Worm (Caenorhabditis elegans): ENCODE data around the gene F26F12.4.

DNA sequence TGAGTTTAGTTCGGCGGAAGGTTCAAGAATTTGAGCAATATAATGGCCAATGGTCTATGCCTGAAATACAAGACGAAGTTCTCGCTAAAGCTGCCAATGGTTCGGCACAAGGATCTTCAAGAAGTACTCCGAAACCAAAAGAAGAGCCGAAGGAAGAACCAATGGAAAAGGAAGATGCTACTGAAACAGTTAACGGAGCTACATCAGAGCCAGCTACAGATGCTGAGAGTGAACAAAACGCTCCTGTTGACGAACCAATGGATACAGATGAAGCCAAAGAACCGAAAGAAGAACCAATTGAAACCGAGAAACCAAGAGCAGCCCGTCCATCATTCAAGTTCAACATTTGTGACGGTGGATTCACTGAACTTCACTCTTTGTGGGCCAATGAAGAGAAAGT lies 37.9 kb downstream of the F26F12.4 start:
- TF ChIP-seq lim-6 (tag; optimal IDR thresholded peaks at IDR 0.05) (no peak), sdc-2 (tag; optimal IDR thresholded peaks at IDR 0.05) (no peak), npax-4 (tag; optimal IDR thresholded peaks at IDR 0.05) (no peak), fkh-6 (tag; optimal IDR thresholded peaks at IDR 0.05) (no peak), nhr-11 (tag; optimal IDR thresholded peaks at IDR 0.05) (no peak), nfya-1 (tag; optimal IDR thresholded peaks at IDR 0.05) (no peak), hlh-30 (tag; optimal IDR thresholded peaks at IDR 0.05; ENCODE audit: insufficient read depth) (no peak), nhr-232 (tag; optimal IDR thresholded peaks at IDR 0.05) (no peak), C08G9.2 (tag; optimal IDR thresholded peaks at IDR 0.05) (no peak), lin-11 (tag; optimal IDR thresholded peaks at IDR 0.05) (no peak), rnt-1 (tag; optimal IDR thresholded peaks at IDR 0.05) (no peak), pqm-1 (tag; optimal IDR thresholded peaks at IDR 0.05) (no peak), mec-3 (tag; optimal IDR thresholded peaks at IDR 0.05; ENCODE audit: borderline replicate concordance) (no peak), ets-4 (tag; optimal IDR thresholded peaks at IDR 0.05) (no peak)

Measured in whole organism, late embryonic.